Worm (Caenorhabditis elegans) whole organism, young adult: Measurements from ENCODE around the gene Y43E12A.3.

Experiments used
- C17E4.6 ChIP-seq: fragments of 200-800 bp; sonication (Bioruptor generic); IDR thresholded peaks from 2 replicates; pipeline ENCODE4 v1.3.6; 2022; ENCODE audit warnings: missing genetic modification reagents, missing genetic modification characterization, missing compliant biosample characterization
- D2030.7 ChIP-seq: fragments of 200-800 bp; sonication (Bioruptor generic); IDR thresholded peaks from 2 replicates; pipeline ENCODE4 v1.3.6; 2022; ENCODE audit warnings: missing genetic modification reagents, missing genetic modification characterization, missing compliant biosample characterization
- F39B2.1 ChIP-seq: fragments of 200-800 bp; sonication (Bioruptor generic); IDR thresholded peaks from 2 replicates; pipeline ENCODE4 v1.3.6; 2022; ENCODE audit warnings: missing genetic modification reagents, missing genetic modification characterization, missing compliant biosample characterization
- F52B5.7 ChIP-seq: sonication (generic microtip); optimal IDR thresholded peaks from 2 replicates; lab custom pipeline; 2016; ENCODE audit warnings: mild to moderate bottlenecking, missing genetic modification characterization, missing compliant biosample characterization
- F57C9.4 ChIP-seq: sonication (generic microtip); optimal IDR thresholded peaks from 2 replicates; lab custom pipeline; 2017; ENCODE audit warnings: mild to moderate bottlenecking, missing genetic modification characterization, missing compliant biosample characterization
- K12H6.12 ChIP-seq: fragments of 200-800 bp; sonication (Bioruptor generic); optimal IDR thresholded peaks from 2 replicates; lab custom pipeline; 2018; ENCODE audit warnings: mild to moderate bottlenecking, missing genetic modification characterization, missing compliant biosample characterization
- Y53G8AR.9 ChIP-seq: fragments of 200-800 bp; sonication (Bioruptor generic); conservative IDR thresholded peaks from 2 replicates; pipeline ENCODE4 v1.3.6; 2022; ENCODE audit warnings: missing genetic modification reagents, missing genetic modification characterization, missing compliant biosample characterization
- ZK185.1 ChIP-seq: sonication (generic microtip); optimal IDR thresholded peaks from 2 replicates; lab custom pipeline; 2016; ENCODE audit warnings: mild to moderate bottlenecking, missing genetic modification characterization, missing compliant biosample characterization; ENCODE audit not compliant: poor library complexity, severe bottlenecking
- aptf-2 ChIP-seq: fragments of 200-800 bp; sonication (Bioruptor generic); conservative IDR thresholded peaks from 2 replicates; pipeline ENCODE4 v1.3.6; 2022; ENCODE audit warnings: missing genetic modification reagents, missing genetic modification characterization, missing compliant biosample characterization
- aptf-3 ChIP-seq: fragments of 200-800 bp; sonication (Bioruptor generic); IDR thresholded peaks from 2 replicates; pipeline ENCODE4 v1.3.6; 2022; ENCODE audit warnings: missing genetic modification characterization, missing compliant biosample characterization
- atf-7 ChIP-seq: sonication (generic microtip); optimal IDR thresholded peaks from 2 replicates; lab custom pipeline; 2017; ENCODE audit warnings: mild to moderate bottlenecking, missing genetic modification characterization, missing compliant biosample characterization
- cebp-1 ChIP-seq, 2 experiments: fragments of 200-800 bp in 1 of 2; sonication (Bioruptor generic) in 1 of 2; sonication (generic microtip) in 1 of 2; IDR thresholded peaks in 1 of 2; optimal IDR thresholded peaks in 1 of 2; 2 replicates each; pipeline versions ENCODE4 v1.3.6 to Lab custom; 2017 to 2022; ENCODE audit warnings: missing compliant biosample characterization in 2 of 2, missing genetic modification characterization in 2 of 2, mild to moderate bottlenecking in 1 of 2, missing genetic modification reagents in 1 of 2, moderate library complexity in 1 of 2
- cebp-2 ChIP-seq: fragments of 200-800 bp; sonication (Bioruptor generic); IDR thresholded peaks from 2 replicates; pipeline ENCODE4 v1.3.6; 2022; ENCODE audit warnings: missing genetic modification characterization, missing compliant biosample characterization
- egrh-3 ChIP-seq: fragments of 200-800 bp; sonication (Bioruptor generic); IDR thresholded peaks from 2 replicates; pipeline ENCODE4 v1.3.6; 2022; ENCODE audit warnings: missing genetic modification reagents, missing genetic modification characterization, missing compliant biosample characterization
- ekl-4 ChIP-seq: fragments of 200-800 bp; sonication (Bioruptor generic); IDR thresholded peaks from 2 replicates; pipeline ENCODE4 v1.3.6; 2022; ENCODE audit warnings: missing genetic modification reagents, missing genetic modification characterization, missing compliant biosample characterization
- hmg-20 ChIP-seq: fragments of 200-800 bp; sonication (Bioruptor generic); IDR thresholded peaks from 2 replicates; pipeline ENCODE4 v1.3.6; 2022; ENCODE audit warnings: missing genetic modification reagents, missing genetic modification characterization, missing compliant biosample characterization
- hsf-1 ChIP-seq: fragments of 200-800 bp; sonication (Bioruptor generic); IDR thresholded peaks from 2 replicates; pipeline ENCODE4 v1.3.6; 2022; ENCODE audit warnings: missing genetic modification reagents, missing genetic modification characterization, missing compliant biosample characterization
- let-526 ChIP-seq: fragments of 200-800 bp; sonication (Bioruptor generic); IDR thresholded peaks from 2 replicates; pipeline ENCODE4 v1.3.6; 2022; ENCODE audit warnings: missing genetic modification reagents, missing genetic modification characterization, missing compliant biosample characterization
- lin-40 ChIP-seq: sonication (generic microtip); optimal IDR thresholded peaks from 2 replicates; lab custom pipeline; 2016; ENCODE audit warnings: missing genetic modification characterization, mild to moderate bottlenecking, missing compliant biosample characterization, missing genotype, missing genetic modification reagents
- lin-54 ChIP-seq: fragments of 200-800 bp; sonication (Bioruptor generic); optimal IDR thresholded peaks from 2 replicates; lab custom pipeline; 2018; ENCODE audit warnings: mild to moderate bottlenecking, missing genetic modification characterization, missing compliant biosample characterization
- madf-10 ChIP-seq: sonication (generic microtip); optimal IDR thresholded peaks from 2 replicates; lab custom pipeline; 2016; ENCODE audit warnings: mild to moderate bottlenecking, missing genetic modification characterization, missing compliant biosample characterization
- madf-6 ChIP-seq: fragments of 200-800 bp; sonication (Bioruptor generic); IDR thresholded peaks from 2 replicates; pipeline ENCODE4 v1.3.6; 2022; ENCODE audit warnings: missing genetic modification reagents, missing genetic modification characterization, missing compliant biosample characterization
- mes-4 ChIP-seq: sonication (generic microtip); optimal IDR thresholded peaks from 2 replicates; lab custom pipeline; 2016; ENCODE audit warnings: missing genotype, missing genetic modification characterization, missing compliant biosample characterization
- nfya-1 ChIP-seq: sonication (generic microtip); optimal IDR thresholded peaks from 2 replicates; lab custom pipeline; 2017; ENCODE audit warnings: antibody characterized with exemption, missing compliant biosample characterization, missing genetic modification characterization, borderline replicate concordance; ENCODE audit not compliant: insufficient read depth
- nfya-2 ChIP-seq: fragments of 200-800 bp; sonication (Bioruptor generic); IDR thresholded peaks from 2 replicates; pipeline ENCODE4 v1.3.6; 2022; ENCODE audit warnings: missing genetic modification reagents, missing genetic modification characterization, missing compliant biosample characterization
- nhr-120 ChIP-seq: fragments of 200-800 bp; sonication (Bioruptor generic); IDR thresholded peaks from 2 replicates; pipeline ENCODE4 v1.3.6; 2022; ENCODE audit warnings: missing genetic modification characterization, missing compliant biosample characterization
- nhr-80 ChIP-seq: sonication (generic microtip); optimal IDR thresholded peaks from 2 replicates; lab custom pipeline; 2016; ENCODE audit warnings: missing genetic modification characterization, missing compliant biosample characterization
- nhr-90 ChIP-seq: sonication (generic microtip); optimal IDR thresholded peaks from 2 replicates; lab custom pipeline; 2016; ENCODE audit warnings: missing genotype, mild to moderate bottlenecking, missing genetic modification characterization, missing compliant biosample characterization
- repo-1 ChIP-seq: sonication (generic microtip); optimal IDR thresholded peaks from 2 replicates; lab custom pipeline; 2017; ENCODE audit warnings: mild to moderate bottlenecking, missing genetic modification characterization, missing compliant biosample characterization
- snpc-3.4 ChIP-seq: sonication (generic microtip); optimal IDR thresholded peaks from 2 replicates; lab custom pipeline; 2017; ENCODE audit warnings: missing genetic modification characterization, mild to moderate bottlenecking, missing compliant biosample characterization, antibody characterized with exemption, moderate library complexity, missing genotype, missing genetic modification reagents
- tlf-1 ChIP-seq: fragments of 200-800 bp; sonication (Bioruptor generic); optimal IDR thresholded peaks from 2 replicates; lab custom pipeline; 2018; ENCODE audit warnings: mild to moderate bottlenecking, missing genetic modification characterization, missing compliant biosample characterization
- zim-3 ChIP-seq: sonication (generic microtip); optimal IDR thresholded peaks from 2 replicates; lab custom pipeline; 2017; ENCODE audit warnings: mild to moderate bottlenecking, missing genetic modification characterization, moderate library complexity, missing compliant biosample characterization
- ztf-18 ChIP-seq: sonication (generic microtip); optimal IDR thresholded peaks from 2 replicates; lab custom pipeline; 2016; ENCODE audit warnings: missing genotype, mild to moderate bottlenecking, missing genetic modification characterization, missing compliant biosample characterization
- ztf-22 ChIP-seq: fragments of 200-800 bp; sonication (Bioruptor generic); optimal IDR thresholded peaks from 2 replicates; lab custom pipeline; 2018; ENCODE audit warnings: mild to moderate bottlenecking, missing genetic modification characterization, moderate library complexity, missing compliant biosample characterization
- ztf-28 ChIP-seq: fragments of 200-800 bp; sonication (Bioruptor generic); IDR thresholded peaks from 2 replicates; pipeline ENCODE4 v1.3.6; 2022; ENCODE audit warnings: missing genetic modification reagents, missing genetic modification characterization, missing compliant biosample characterization
- ztf-6 ChIP-seq: fragments of 200-800 bp; sonication (Bioruptor generic); IDR thresholded peaks from 2 replicates; pipeline ENCODE4 v1.3.6; 2022; ENCODE audit warnings: missing genetic modification reagents, missing genetic modification characterization, missing compliant biosample characterization

The Y43E12A.3 gene

ce11 chrIV:11027560-11027959, 39.9 kb downstream of the Y43E12A.3 start (continued):
- TF ChIP-seq lin-54 (GFP tag; lab: Kevin White, UChicago) (peak; percentile 31), nhr-80 (tag; lab: Kevin White, UChicago) (peak; percentile 88), K12H6.12 (peak; percentile 68), ztf-18 (peak; percentile 29), lin-40 (tag; lab: Kevin White, UChicago) (peak; percentile 65), hmg-20 (GFP tag; lab: Robert Waterston, UW) (no peak), Y53G8AR.9 (0 out of 2 replicates have a peak, but pooled peaks have one; percentile 21), atf-7 (tag; lab: Kevin White, UChicago) (peak; percentile 53), hsf-1 (peak; percentile 90)
- TF ChIP-seq, all 124 proteins: peak for 31

- TF ChIP-seq nhr-80 (tag; lab: Kevin White, UChicago) (peak; percentile 66), nhr-90 (tag; lab: Kevin White, UChicago) (no peak)
Measured at ce11 chrIV:11029412-11029811, 41.7 kb downstream of the Y43E12A.3 start, which contains the start of gene hrg-5. Gene hrg-5, minus strand, starts transcription at chrIV:11029428.

ce11 chrIV:11030117-11030516, 42.4 kb downstream of the Y43E12A.3 start:
- TF ChIP-seq C17E4.6 (GFP tag; lab: Robert Waterston, UW) (no peak), nfya-2 (GFP tag; lab: Robert Waterston, UW) (no peak), F52B5.7 (tag; lab: Kevin White, UChicago) (no peak), ztf-22 (no peak), cebp-2 (GFP tag; lab: Robert Waterston, UW) (no peak), aptf-3 (GFP tag; lab: Robert Waterston, UW) (no peak), F39B2.1 (GFP tag; lab: Robert Waterston, UW) (no peak), tlf-1 (GFP tag; lab: Kevin White, UChicago) (no peak), ekl-4 (GFP tag; lab: Robert Waterston, UW) (no peak), repo-1 (tag; lab: Kevin White, UChicago) (no peak), nfya-1 (tag; lab: Kevin White, UChicago) (no peak)

ce11 chrIV:11030893-11031292, 43.2 kb downstream of the Y43E12A.3 start, which contains the start of gene hrg-4:
Gene hrg-4, minus strand, starts transcription at chrIV:11030993.
- TF ChIP-seq zim-3 (no peak), F57C9.4 (tag; lab: Kevin White, UChicago) (no peak), ztf-6 (no peak), madf-10 (tag; lab: Kevin White, UChicago) (no peak), snpc-3.4 (tag; lab: Kevin White, UChicago) (no peak), cebp-1 (GFP tag; IDR thresholded peaks at IDR 0.05; lab: Robert Waterston, UW) (no peak), cebp-1 (tag; optimal IDR thresholded peaks at IDR 0.05; lab: Kevin White, UChicago) (no peak), madf-6 (GFP tag; lab: Robert Waterston, UW) (no peak), repo-1 (tag; lab: Kevin White, UChicago) (no peak), aptf-2 (no peak), F52B5.7 (tag; lab: Kevin White, UChicago) (no peak), let-526 (GFP tag; lab: Robert Waterston, UW) (no peak), egrh-3 (no peak), mes-4 (tag; lab: Kevin White, UChicago) (no peak), ZK185.1 (tag; lab: Kevin White, UChicago) (no peak), nhr-120 (GFP tag; lab: Robert Waterston, UW) (no peak), ztf-28 (GFP tag; lab: Robert Waterston, UW) (no peak), D2030.7 (no peak)
